Fruit fly (Drosophila melanogaster): ENCODE data around the gene gdrd.
A peak's percentile ranks its signal among the peaks of the same experiment; 100 is the strongest.

The gdrd gene

DNA sequence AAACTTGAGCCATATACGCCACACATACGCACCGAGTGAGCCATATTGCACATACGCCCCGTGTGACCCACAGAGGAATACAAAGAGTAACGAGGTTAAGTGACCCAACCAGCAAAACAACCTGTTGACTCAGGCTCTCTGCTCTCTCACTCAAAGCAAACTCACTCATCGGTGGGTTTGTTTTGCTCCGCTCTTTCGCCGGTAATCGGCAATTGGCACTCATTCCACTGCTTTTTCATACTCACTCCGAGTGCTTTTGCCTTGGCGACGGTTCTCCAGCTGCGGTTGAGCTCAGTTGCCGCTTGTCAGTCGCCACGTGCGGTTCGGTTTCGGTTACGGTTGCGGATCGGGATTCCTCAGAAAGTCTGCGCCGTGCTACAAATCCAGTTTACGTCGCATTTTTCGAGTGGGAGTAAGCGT lies 15.3 kb downstream of the gdrd start (continued):
- TF ChIP-seq D (optimal IDR thresholded peaks at IDR 0.05) (no peak), D (GFP tag; optimal IDR thresholded peaks at IDR 0.05) (no peak), Camta (GFP tag; optimal IDR thresholded peaks at IDR 0.05) (no peak), ind (GFP tag; optimal IDR thresholded peaks at IDR 0.05) (no peak), sc (optimal IDR thresholded peaks at IDR 0.05) (no peak), sc (GFP tag; optimal IDR thresholded peaks at IDR 0.05) (no peak), al (GFP tag; IDR thresholded peaks at IDR 0.05) (no peak), Dref (GFP tag; IDR thresholded peaks at IDR 0.05) (no peak), CoRest (tag; optimal IDR thresholded peaks at IDR 0.05) (no peak), CG12219 (GFP tag; optimal IDR thresholded peaks at IDR 0.05) (no peak), CG11696 (GFP tag; IDR thresholded peaks at IDR 0.05) (no peak), CG7372 (GFP tag; IDR thresholded peaks at IDR 0.05) (peak; percentile 81), CG1602 (GFP tag; optimal IDR thresholded peaks at IDR 0.05) (no peak), CG14014 (GFP tag; IDR thresholded peaks at IDR 0.05) (no peak), knrl (GFP tag; IDR thresholded peaks at IDR 0.05; ENCODE audit: partially characterized antibody) (0 out of 3 replicates have a peak, but pooled peaks have one; percentile 46), sens (GFP tag) (no peak), caup (GFP tag; optimal IDR thresholded peaks at IDR 0.05; ENCODE audit: severe bottlenecking) (no peak), CG3281 (GFP tag; optimal IDR thresholded peaks at IDR 0.05) (no peak), vvl (GFP tag; IDR thresholded peaks at IDR 0.05) (no peak), Taf1 (GFP tag; IDR thresholded peaks at IDR 0.05) (no peak), CG18476 (GFP tag; optimal IDR thresholded peaks at IDR 0.05) (no peak), CG13894 (tag; optimal IDR thresholded peaks at IDR 0.05) (peak; percentile 62), sima (GFP tag; optimal IDR thresholded peaks at IDR 0.05) (no peak), CG11504 (tag; optimal IDR thresholded peaks at IDR 0.05) (no peak), tx (GFP tag; optimal IDR thresholded peaks at IDR 0.05) (no peak), stwl (tag; optimal IDR thresholded peaks at IDR 0.05) (no peak), CG12155 (GFP tag; optimal IDR thresholded peaks at IDR 0.05) (no peak), pan (optimal IDR thresholded peaks at IDR 0.05) (no peak), pan (GFP tag; optimal IDR thresholded peaks at IDR 0.05 in 1 of 2, IDR thresholded peaks at IDR 0.05 in 1 of 2) (no peak), lab (GFP tag; optimal IDR thresholded peaks at IDR 0.05) (peak; percentile 56), Mes4 (GFP tag; optimal IDR thresholded peaks at IDR 0.05) (no peak), HLH54F (GFP tag; optimal IDR thresholded peaks at IDR 0.05) (no peak), HHEX (GFP tag; optimal IDR thresholded peaks at IDR 0.05) (peak; percentile 27), CG1792 (GFP tag; optimal IDR thresholded peaks at IDR 0.05) (peak; percentile 1), CG3847 (GFP tag; IDR thresholded peaks at IDR 0.05) (no peak), jing (GFP tag; optimal IDR thresholded peaks at IDR 0.05) (no peak), Max (GFP tag; optimal IDR thresholded peaks at IDR 0.05) (no peak), CG8388 (GFP tag; optimal IDR thresholded peaks at IDR 0.05) (no peak), CG17829 (tag; optimal IDR thresholded peaks at IDR 0.05) (no peak), ken (GFP tag; IDR thresholded peaks at IDR 0.05) (no peak), CG15269 (tag; optimal IDR thresholded peaks at IDR 0.05) (no peak), CG9817 (tag; optimal IDR thresholded peaks at IDR 0.05) (no peak), Nf-YA (GFP tag; IDR thresholded peaks at IDR 0.05) (no peak), Stat92E (GFP tag; optimal IDR thresholded peaks at IDR 0.05) (no peak), Med (GFP tag) (no peak), Abd-B (GFP tag; optimal IDR thresholded peaks at IDR 0.05) (no peak), Oli (tag; optimal IDR thresholded peaks at IDR 0.05) (no peak), Elba2 (GFP tag; optimal IDR thresholded peaks at IDR 0.05) (no peak), CG8290 (GFP tag; optimal IDR thresholded peaks at IDR 0.05) (no peak), CG8290 (tag; optimal IDR thresholded peaks at IDR 0.05) (no peak), CG12071 (GFP tag; optimal IDR thresholded peaks at IDR 0.05) (no peak), CG17612 (GFP tag; IDR thresholded peaks at IDR 0.05) (no peak), CG4328 (GFP tag; optimal IDR thresholded peaks at IDR 0.05) (no peak)
